Fruit fly (Drosophila melanogaster) whole organism, embryonic: ENCODE measurements around the gene unc-119.
A peak's percentile ranks its signal among the peaks of the same experiment; 100 is the strongest.

Source experiments
- Adf1 ChIP-seq: fragments of 200-800 bp; sonication (Bioruptor generic); IDR thresholded peaks from 2 replicates; pipeline ENCODE4 v1.3.6; 2022; ENCODE audit warnings: missing biosample characterization, missing genetic modification characterization
- Antp ChIP-seq: fragments of 200-800 bp; sonication (Bioruptor generic); optimal IDR thresholded peaks from 3 replicates; lab custom pipeline; 2016; ENCODE audit warnings: missing biosample characterization, missing genetic modification characterization
- Atf-2 ChIP-seq: fragments of 200-800 bp; sonication (Bioruptor generic); optimal IDR thresholded peaks from 2 replicates; lab custom pipeline; 2016; ENCODE audit warnings: missing biosample characterization, missing genetic modification characterization
- Atf6 ChIP-seq: fragments of 200-800 bp; sonication (Bioruptor generic); IDR thresholded peaks from 2 replicates; pipeline ENCODE4 v1.3.6; 2022; ENCODE audit warnings: missing biosample characterization, missing genetic modification characterization
- Bgb ChIP-seq: fragments of 200-800 bp; sonication (Bioruptor generic); IDR thresholded peaks from 2 replicates; pipeline ENCODE4 v1.3.6; 2022; ENCODE audit warnings: missing biosample characterization, missing genetic modification characterization; ENCODE audit not compliant: partially characterized antibody
- CG10431 ChIP-seq: fragments of 200-800 bp; sonication (Bioruptor generic); optimal IDR thresholded peaks from 3 replicates; lab custom pipeline; 2018; ENCODE audit warnings: missing biosample characterization, mild to moderate bottlenecking, missing genetic modification characterization
- CG10959 ChIP-seq: fragments of 200-800 bp; sonication (Bioruptor generic); IDR thresholded peaks from 2 replicates; pipeline ENCODE4 v1.3.6; 2022; ENCODE audit warnings: missing biosample characterization, missing genetic modification characterization
- CG10979 ChIP-seq: fragments of 200-800 bp; sonication (Bioruptor generic); optimal IDR thresholded peaks from 2 replicates; lab custom pipeline; 2018; ENCODE audit warnings: missing biosample characterization, mild to moderate bottlenecking, missing genetic modification characterization, moderate library complexity
- CG11456 ChIP-seq: fragments of 200-800 bp; sonication (Bioruptor generic); IDR thresholded peaks from 3 replicates; pipeline ENCODE4 v1.3.6; 2022; ENCODE audit warnings: missing biosample characterization, missing genetic modification characterization
- CG11504 ChIP-seq: fragments of 200-800 bp; sonication (Bioruptor generic); optimal IDR thresholded peaks from 3 replicates; lab custom pipeline; 2019; ENCODE audit warnings: missing biosample characterization, mild to moderate bottlenecking, missing genetic modification characterization, moderate library complexity
- CG11696 ChIP-seq: fragments of 200-800 bp; sonication (Bioruptor generic); IDR thresholded peaks from 2 replicates; pipeline ENCODE4 v1.3.6; 2022; ENCODE audit warnings: missing biosample characterization, missing genetic modification characterization
- CG1233 ChIP-seq: fragments of 200-800 bp; sonication (Bioruptor generic); optimal IDR thresholded peaks from 4 replicates; lab custom pipeline; 2018; ENCODE audit warnings: missing biosample characterization, mild to moderate bottlenecking, missing genetic modification characterization
- CG12391 ChIP-seq: fragments of 200-800 bp; sonication (Bioruptor generic); optimal IDR thresholded peaks from 3 replicates; lab custom pipeline; 2018; ENCODE audit warnings: missing biosample characterization, mild to moderate bottlenecking, missing genetic modification characterization, moderate library complexity
- CG12942 ChIP-seq: fragments of 200-800 bp; sonication (Bioruptor generic); optimal IDR thresholded peaks from 3 replicates; lab custom pipeline; 2016; ENCODE audit warnings: missing biosample characterization, missing genetic modification characterization
- CG13424 ChIP-seq: fragments of 200-800 bp; sonication (Bioruptor generic); optimal IDR thresholded peaks from 2 replicates; lab custom pipeline; 2019; ENCODE audit warnings: missing biosample characterization, mild to moderate bottlenecking, missing genetic modification characterization, moderate library complexity
- CG13624 ChIP-seq: fragments of 200-800 bp; sonication (Bioruptor generic); optimal IDR thresholded peaks from 2 replicates; lab custom pipeline; 2016; ENCODE audit warnings: missing biosample characterization, missing genetic modification characterization
- CG13894 ChIP-seq: fragments of 200-800 bp; sonication (Bioruptor generic); optimal IDR thresholded peaks from 3 replicates; lab custom pipeline; 2018; ENCODE audit warnings: missing biosample characterization, mild to moderate bottlenecking, missing genetic modification characterization, moderate library complexity
- CG15269 ChIP-seq: fragments of 200-800 bp; sonication (Bioruptor generic); optimal IDR thresholded peaks from 2 replicates; lab custom pipeline; 2018; ENCODE audit warnings: missing biosample characterization, mild to moderate bottlenecking, missing genetic modification characterization, moderate library complexity
- CG1832 ChIP-seq: fragments of 200-800 bp; sonication (Bioruptor generic); optimal IDR thresholded peaks from 2 replicates; lab custom pipeline; 2017; ENCODE audit warnings: missing biosample characterization, mild to moderate bottlenecking, missing genetic modification characterization, inconsistent platforms
- CG18619 ChIP-seq: fragments of 200-800 bp; sonication (Bioruptor generic); optimal IDR thresholded peaks from 3 replicates; lab custom pipeline; 2017; ENCODE audit warnings: missing biosample characterization, mild to moderate bottlenecking, missing genetic modification characterization
- CG2678 ChIP-seq: fragments of 200-800 bp; sonication (Bioruptor generic); optimal IDR thresholded peaks from 3 replicates; lab custom pipeline; 2019; ENCODE audit warnings: missing biosample characterization, mild to moderate bottlenecking, missing genetic modification characterization, moderate library complexity
- CG2875 ChIP-seq: fragments of 200-800 bp; sonication (Bioruptor generic); optimal IDR thresholded peaks from 2 replicates; lab custom pipeline; 2017; ENCODE audit warnings: missing biosample characterization, mild to moderate bottlenecking, missing genetic modification characterization, missing genetic modification reagents
- CG4328 ChIP-seq: fragments of 200-800 bp; sonication (Bioruptor generic); optimal IDR thresholded peaks from 3 replicates; lab custom pipeline; 2017; ENCODE audit warnings: missing biosample characterization, missing genetic modification reagents, missing genetic modification characterization
- CG5245 ChIP-seq: fragments of 200-800 bp; sonication (Bioruptor generic); optimal IDR thresholded peaks from 3 replicates; lab custom pipeline; 2016; ENCODE audit warnings: missing biosample characterization, missing genetic modification characterization
- CG6765 ChIP-seq: fragments of 200-800 bp; sonication (Bioruptor generic); optimal IDR thresholded peaks from 3 replicates; lab custom pipeline; 2017; ENCODE audit warnings: missing biosample characterization, mild to moderate bottlenecking, missing genetic modification characterization
- CG8089 ChIP-seq: fragments of 200-800 bp; sonication (Bioruptor generic); optimal IDR thresholded peaks from 3 replicates; lab custom pipeline; 2016; ENCODE audit warnings: missing biosample characterization, missing genetic modification characterization
- CG8944 ChIP-seq: fragments of 200-800 bp; sonication (Bioruptor generic); optimal IDR thresholded peaks from 3 replicates; lab custom pipeline; 2016; ENCODE audit warnings: missing biosample characterization, missing genetic modification characterization
- CG9797 ChIP-seq: fragments of 200-800 bp; sonication (Bioruptor generic); optimal IDR thresholded peaks from 3 replicates; lab custom pipeline; 2018; ENCODE audit warnings: missing biosample characterization, mild to moderate bottlenecking, missing genetic modification characterization
- ERR ChIP-seq: fragments of 200-800 bp; sonication (Bioruptor generic); optimal IDR thresholded peaks from 2 replicates; lab custom pipeline; 2016; ENCODE audit warnings: missing biosample characterization, missing genetic modification characterization
- Gsc ChIP-seq: fragments of 200-800 bp; sonication (Bioruptor generic); IDR thresholded peaks from 2 replicates; pipeline ENCODE4 v1.3.6; 2022; ENCODE audit warnings: missing biosample characterization, missing genetic modification characterization
- Hey ChIP-seq: fragments of 200-800 bp; sonication (Bioruptor generic); optimal IDR thresholded peaks from 3 replicates; lab custom pipeline; 2018; ENCODE audit warnings: missing biosample characterization, mild to moderate bottlenecking, missing genetic modification characterization
- Lhr ChIP-seq: fragments of 200-800 bp; sonication (Bioruptor generic); optimal IDR thresholded peaks from 3 replicates; lab custom pipeline; 2017; ENCODE audit warnings: mild to moderate bottlenecking, missing biosample characterization, missing genetic modification reagents, missing genetic modification characterization
- Lim3 ChIP-seq: fragments of 200-800 bp; sonication (Bioruptor generic); IDR thresholded peaks from 2 replicates; pipeline ENCODE4 v1.3.6; 2022; ENCODE audit warnings: missing biosample characterization, missing genetic modification characterization
- Ravus ChIP-seq: fragments of 200-800 bp; sonication (Bioruptor generic); IDR thresholded peaks from 2 replicates; pipeline ENCODE4 v1.3.6; 2022; ENCODE audit warnings: missing biosample characterization, missing genetic modification characterization
- Sox100B ChIP-seq: fragments of 200-800 bp; sonication (Bioruptor generic); optimal IDR thresholded peaks from 3 replicates; lab custom pipeline; 2018; ENCODE audit warnings: missing biosample characterization, mild to moderate bottlenecking, missing genetic modification characterization
- Xrp1 ChIP-seq: fragments of 200-800 bp; sonication (Bioruptor generic); IDR thresholded peaks from 2 replicates; pipeline ENCODE4 v1.3.6; 2022; ENCODE audit warnings: missing biosample characterization, missing genetic modification characterization
- ap ChIP-seq: fragments of 200-800 bp; sonication (Bioruptor generic); IDR thresholded peaks from 2 replicates; pipeline ENCODE4 v1.3.6; 2022; ENCODE audit warnings: missing biosample characterization, missing genetic modification characterization
- br ChIP-seq: fragments of >200 bp; optimal IDR thresholded peaks from 2 replicates; lab custom pipeline; 2017
- dmrt99B ChIP-seq: fragments of 200-800 bp; sonication (Bioruptor generic); optimal IDR thresholded peaks from 2 replicates; lab custom pipeline; 2018; ENCODE audit warnings: missing biosample characterization, mild to moderate bottlenecking, missing genetic modification characterization, moderate library complexity
- dysf ChIP-seq: fragments of 200-800 bp; sonication (Bioruptor generic); IDR thresholded peaks from 3 replicates; pipeline ENCODE4 v1.3.6; 2022; ENCODE audit warnings: missing biosample characterization, missing genetic modification characterization
- gro ChIP-seq: fragments of 200-800 bp; sonication (Bioruptor generic); optimal IDR thresholded peaks from 2 replicates; lab custom pipeline; 2016; ENCODE audit warnings: missing biosample characterization, missing genetic modification characterization
- nmo ChIP-seq: fragments of 200-800 bp; sonication (Bioruptor generic); optimal IDR thresholded peaks from 2 replicates; lab custom pipeline; 2018; ENCODE audit warnings: missing biosample characterization, mild to moderate bottlenecking, missing genetic modification characterization, moderate library complexity
- nom ChIP-seq: fragments of 200-800 bp; sonication (Bioruptor generic); optimal IDR thresholded peaks from 2 replicates; lab custom pipeline; 2017; ENCODE audit warnings: missing biosample characterization, missing genetic modification characterization, mild to moderate bottlenecking, moderate library complexity, missing genetic modification reagents
- otp ChIP-seq: fragments of 200-800 bp; sonication (Bioruptor generic); IDR thresholded peaks from 3 replicates; pipeline ENCODE4, ENCODE4 v1.3.6; 2022; ENCODE audit warnings: missing biosample characterization, missing genetic modification characterization
- pb ChIP-seq: fragments of 200-800 bp; sonication (Bioruptor generic); optimal IDR thresholded peaks from 3 replicates; lab custom pipeline; 2016; ENCODE audit warnings: missing biosample characterization, missing genetic modification characterization
- pum ChIP-seq: fragments of 200-800 bp; sonication (Bioruptor generic); optimal IDR thresholded peaks from 2 replicates; lab custom pipeline; 2016; ENCODE audit warnings: missing biosample characterization, missing genetic modification characterization
- sens-2 ChIP-seq: fragments of 200-800 bp; sonication (Bioruptor generic); IDR thresholded peaks from 2 replicates; pipeline ENCODE4 v1.3.6; 2022; ENCODE audit warnings: missing biosample characterization, missing genetic modification characterization
- slp2 ChIP-seq: fragments of 200-800 bp; sonication (Bioruptor generic); optimal IDR thresholded peaks from 2 replicates; lab custom pipeline; 2016; ENCODE audit warnings: missing biosample characterization, missing genetic modification characterization
- so ChIP-seq: fragments of 200-800 bp; sonication (Bioruptor generic); IDR thresholded peaks from 3 replicates; pipeline ENCODE4 v1.3.6; 2022; ENCODE audit warnings: missing biosample characterization, missing genetic modification characterization
- tgo ChIP-seq: fragments of 200-800 bp; sonication (Bioruptor generic); IDR thresholded peaks from 3 replicates; pipeline ENCODE4 v1.3.6; 2022; ENCODE audit warnings: missing biosample characterization, missing genetic modification characterization
- tup ChIP-seq: fragments of 200-800 bp; sonication (Bioruptor generic); optimal IDR thresholded peaks from 2 replicates; lab custom pipeline; 2016; ENCODE audit warnings: missing biosample characterization, mild to moderate bottlenecking, missing genetic modification characterization, moderate library complexity

The unc-119 gene

DNA sequence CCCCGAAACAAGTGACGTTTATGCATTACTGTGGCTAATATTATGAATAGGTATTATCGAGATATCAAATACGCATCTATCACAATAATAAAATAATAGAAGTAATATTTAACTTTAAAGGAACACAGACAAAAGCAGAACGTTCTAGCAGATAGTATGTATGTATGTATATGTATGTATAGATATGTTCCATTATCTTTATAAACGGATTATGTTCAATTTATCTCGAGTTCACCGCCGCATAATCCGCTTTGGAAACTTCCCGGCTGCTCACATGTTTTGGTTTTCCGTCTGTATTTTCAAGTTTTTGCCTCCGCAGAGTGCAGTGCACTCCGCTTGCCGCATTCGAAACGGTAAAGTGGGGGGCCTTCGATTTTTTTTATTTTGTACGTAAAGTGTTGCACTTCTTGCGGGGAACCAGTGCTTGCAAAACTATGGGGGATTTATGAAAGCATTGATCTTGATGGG, 44.5 kb upstream of the unc-119 start (continued):
- TF ChIP-seq CG9797 (GFP tag; lab: Kevin White, UChicago) (no peak), otp (GFP tag; lab: Robert Waterston, UW) (no peak), Xrp1 (peak; percentile 66), CG8089 (no peak), CG11696 (no peak), CG1233 (GFP tag; lab: Kevin White, UChicago) (no peak), CG13894 (tag; lab: Kevin White, UChicago) (no peak), CG12942 (GFP tag; lab: Kevin White, UChicago) (no peak), Adf1 (GFP tag; lab: Robert Waterston, UW) (no peak), ERR (GFP tag; lab: Kevin White, UChicago) (no peak), tgo (GFP tag; lab: Robert Waterston, UW) (no peak), slp2 (GFP tag; lab: Kevin White, UChicago) (no peak), pum (GFP tag; lab: Kevin White, UChicago) (no peak), CG11504 (tag; lab: Kevin White, UChicago) (peak; percentile 77), so (GFP tag; lab: Robert Waterston, UW) (0 out of 3 replicates have a peak, but pooled peaks have one; percentile 11), CG5245 (GFP tag; lab: Kevin White, UChicago) (no peak), CG18619 (GFP tag; lab: Kevin White, UChicago) (no peak), CG10979 (tag; lab: Kevin White, UChicago) (peak; percentile 75), CG8944 (no peak), CG10431 (GFP tag; lab: Kevin White, UChicago) (no peak), Lhr (GFP tag; lab: Kevin White, UChicago) (no peak), Bgb (GFP tag; lab: Robert Waterston, UW) (no peak), Atf-2 (GFP tag; lab: Kevin White, UChicago) (no peak), CG4328 (no peak), Atf6 (GFP tag; lab: Robert Waterston, UW) (no peak), gro (GFP tag; lab: Kevin White, UChicago) (no peak), Lim3 (GFP tag; lab: Robert Waterston, UW) (no peak), Sox100B (no peak), Hey (no peak), CG15269 (tag; lab: Kevin White, UChicago) (peak; percentile 43), ap (GFP tag; lab: Robert Waterston, UW) (no peak), CG10959 (GFP tag; lab: Robert Waterston, UW) (no peak), nmo (GFP tag; lab: Kevin White, UChicago) (peak; percentile 64), CG2875 (no peak), Gsc (no peak), br (lab: Kevin White, UChicago) (no peak), dmrt99B (tag; lab: Kevin White, UChicago) (peak; percentile 56), tup (GFP tag; lab: Kevin White, UChicago) (no peak), CG13424 (peak; percentile 56), CG6765 (no peak), sens-2 (GFP tag; lab: Robert Waterston, UW) (peak; percentile 19), CG13624 (GFP tag; lab: Kevin White, UChicago) (no peak), CG11456 (GFP tag; lab: Robert Waterston, UW) (no peak), pb (GFP tag; lab: Kevin White, UChicago) (no peak), dysf (0 out of 3 replicates have a peak, but pooled peaks have one; percentile 20), nom (GFP tag; lab: Kevin White, UChicago) (peak; percentile 62), CG1832 (GFP tag; lab: Kevin White, UChicago) (no peak), CG12391 (tag; lab: Kevin White, UChicago) (peak; percentile 68), Antp (no peak), Ravus (GFP tag; lab: Robert Waterston, UW) (no peak), CG2678 (tag; lab: Kevin White, UChicago) (peak; percentile 75)
